Worm (Caenorhabditis elegans) whole organism, L3 larva: ENCODE data around the gene lido-7.

Experiments
- R02D3.7 ChIP-seq: fragments of 150-350 bp; optimal IDR thresholded peaks from 2 replicates; lab custom pipeline; 2014; ENCODE audit warnings: missing biosample characterization, missing genetic modification characterization
- ama-1 ChIP-seq: fragments of 150-350 bp; optimal IDR thresholded peaks from 2 replicates; lab custom pipeline; 2018
- ceh-16 ChIP-seq: sonication (generic microtip); optimal IDR thresholded peaks from 2 replicates; lab custom pipeline; 2017; ENCODE audit warnings: missing biosample characterization, missing genetic modification characterization
- ceh-28 ChIP-seq: fragments of 150-350 bp; optimal IDR thresholded peaks from 2 replicates; lab custom pipeline; 2014; ENCODE audit warnings: missing biosample characterization, missing genetic modification reagents, missing genetic modification characterization
- ceh-82 ChIP-seq: fragments of 150-350 bp; optimal IDR thresholded peaks from 2 replicates; lab custom pipeline; 2014; ENCODE audit warnings: missing biosample characterization, missing genetic modification characterization
- ceh-9 ChIP-seq: sonication (generic microtip); optimal IDR thresholded peaks from 2 replicates; lab custom pipeline; 2018; ENCODE audit warnings: missing biosample characterization, missing genetic modification characterization
- daf-12 ChIP-seq: fragments of 150-350 bp; optimal IDR thresholded peaks from 2 replicates; lab custom pipeline; 2014; ENCODE audit warnings: missing biosample characterization, missing genetic modification reagents, missing genetic modification characterization
- egl-27 ChIP-seq: sonication (generic microtip); optimal IDR thresholded peaks from 4 replicates; lab custom pipeline; 2017; ENCODE audit warnings: missing biosample characterization, missing genetic modification reagents, missing genetic modification characterization
- egl-5 ChIP-seq: fragments of 150-350 bp; optimal IDR thresholded peaks from 2 replicates; lab custom pipeline; 2017; ENCODE audit warnings: missing biosample characterization, missing genetic modification reagents, missing genetic modification characterization, inconsistent platforms
- elt-1 ChIP-seq: fragments of 150-350 bp; optimal IDR thresholded peaks from 2 replicates; lab custom pipeline; 2014; ENCODE audit warnings: missing biosample characterization, missing genetic modification characterization
- elt-3 ChIP-seq, 3 experiments: fragments of 150-350 bp in 1 of 3; sonication (generic microtip) in 2 of 3; optimal IDR thresholded peaks; 2 replicates in 2 of 3; 4 replicates in 1 of 3; lab custom pipeline; 2014 to 2017; ENCODE audit warnings: missing biosample characterization in 3 of 3, missing genetic modification characterization in 3 of 3
- eor-1 ChIP-seq, 2 experiments: fragments of 150-350 bp; optimal IDR thresholded peaks; 2 replicates each; lab custom pipeline; 2014 to 2018; ENCODE audit warnings: missing biosample characterization in 2 of 2, missing genetic modification characterization in 2 of 2
- fkh-10 ChIP-seq: sonication (generic microtip); optimal IDR thresholded peaks from 2 replicates; lab custom pipeline; 2017; ENCODE audit warnings: missing biosample characterization, missing genetic modification reagents, missing genetic modification characterization
- fkh-2 ChIP-seq: fragments of 150-350 bp; optimal IDR thresholded peaks from 2 replicates; lab custom pipeline; 2014; ENCODE audit warnings: missing biosample characterization, missing genetic modification reagents, missing genetic modification characterization
- hmg-11 ChIP-seq: sonication (generic microtip); optimal IDR thresholded peaks from 2 replicates; lab custom pipeline; 2016; ENCODE audit warnings: missing genetic modification characterization, missing compliant biosample characterization
- jun-1 ChIP-seq: fragments of 150-350 bp; optimal IDR thresholded peaks from 2 replicates; lab custom pipeline; 2014; ENCODE audit warnings: missing biosample characterization, missing genetic modification reagents, missing genetic modification characterization
- lin-15B ChIP-seq: fragments of 150-350 bp; optimal IDR thresholded peaks from 2 replicates; lab custom pipeline; 2014; ENCODE audit warnings: missing biosample characterization, missing genetic modification characterization
- lin-39 ChIP-seq: fragments of 150-350 bp; optimal IDR thresholded peaks from 2 replicates; lab custom pipeline; 2018; ENCODE audit warnings: missing biosample characterization, missing genetic modification reagents, missing genetic modification characterization
- lsy-12 ChIP-seq: sonication (generic microtip); optimal IDR thresholded peaks from 2 replicates; lab custom pipeline; 2016; ENCODE audit warnings: mild to moderate bottlenecking, missing genetic modification characterization, missing compliant biosample characterization
- mml-1 ChIP-seq: fragments of 150-350 bp; sonication (generic microtip); optimal IDR thresholded peaks from 3 replicates; lab custom pipeline; 2014; ENCODE audit warnings: missing biosample characterization, missing genetic modification characterization
- nhr-11 ChIP-seq: fragments of 150-350 bp; optimal IDR thresholded peaks from 2 replicates; lab custom pipeline; 2014; ENCODE audit warnings: missing biosample characterization, missing genetic modification characterization
- nhr-12 ChIP-seq: fragments of 150-350 bp; optimal IDR thresholded peaks from 2 replicates; lab custom pipeline; 2014; ENCODE audit warnings: missing biosample characterization, missing genetic modification characterization
- nhr-23 ChIP-seq: fragments of 150-350 bp; optimal IDR thresholded peaks from 2 replicates; lab custom pipeline; 2014; ENCODE audit warnings: missing biosample characterization, missing genetic modification reagents, missing genetic modification characterization
- nhr-237 ChIP-seq: fragments of 150-350 bp; optimal IDR thresholded peaks from 2 replicates; lab custom pipeline; 2014; ENCODE audit warnings: missing biosample characterization, missing genetic modification characterization
- nhr-25 ChIP-seq: sonication (generic microtip); optimal IDR thresholded peaks from 2 replicates; lab custom pipeline; 2017; ENCODE audit warnings: missing biosample characterization, missing genetic modification characterization
- nhr-43 ChIP-seq: sonication (generic microtip); optimal IDR thresholded peaks from 2 replicates; lab custom pipeline; 2016; ENCODE audit warnings: mild to moderate bottlenecking, missing genetic modification characterization, missing compliant biosample characterization; ENCODE audit not compliant: poor library complexity, severe bottlenecking
- nhr-67 ChIP-seq: fragments of 150-350 bp; optimal IDR thresholded peaks from 2 replicates; lab custom pipeline; 2014; ENCODE audit warnings: missing biosample characterization, missing genetic modification characterization
- nhr-76 ChIP-seq: fragments of 150-350 bp; sonication (generic microtip); optimal IDR thresholded peaks from 5 replicates; lab custom pipeline; 2014; ENCODE audit warnings: missing biosample characterization, missing genetic modification characterization
- nhr-77 ChIP-seq: fragments of 150-350 bp; optimal IDR thresholded peaks from 2 replicates; lab custom pipeline; 2014; ENCODE audit warnings: missing biosample characterization, missing genetic modification characterization
- pha-4 ChIP-seq: fragments of 150-350 bp; optimal IDR thresholded peaks from 2 replicates; lab custom pipeline; 2014; ENCODE audit warnings: missing biosample characterization, missing genetic modification reagents, missing genetic modification characterization
- pqm-1 ChIP-seq: fragments of 150-350 bp; optimal IDR thresholded peaks from 2 replicates; lab custom pipeline; 2017; ENCODE audit warnings: missing biosample characterization, missing genetic modification characterization, inconsistent platforms
- sea-2 ChIP-seq: fragments of 150-350 bp; sonication (generic microtip); optimal IDR thresholded peaks from 4 replicates; lab custom pipeline; 2014; ENCODE audit warnings: missing biosample characterization, missing genetic modification reagents, missing genetic modification characterization
- skn-1 ChIP-seq: fragments of 150-350 bp; optimal IDR thresholded peaks from 2 replicates; lab custom pipeline; 2014; ENCODE audit warnings: missing biosample characterization, missing genetic modification characterization
- snpc-4 ChIP-seq: fragments of 150-350 bp; optimal IDR thresholded peaks from 2 replicates; lab custom pipeline; 2014; ENCODE audit warnings: missing biosample characterization, missing genetic modification characterization
- tbx-2 ChIP-seq: sonication (generic microtip); optimal IDR thresholded peaks from 2 replicates; lab custom pipeline; 2016; ENCODE audit warnings: mild to moderate bottlenecking, missing genetic modification characterization, missing compliant biosample characterization
- unc-39 ChIP-seq: sonication (generic microtip); optimal IDR thresholded peaks from 4 replicates; lab custom pipeline; 2017; ENCODE audit warnings: missing biosample characterization, missing genetic modification characterization
- unc-62 ChIP-seq: fragments of 150-350 bp; sonication (generic microtip); optimal IDR thresholded peaks from 4 replicates; lab custom pipeline; 2014; ENCODE audit warnings: missing biosample characterization, missing genetic modification reagents, missing genetic modification characterization
- zag-1 ChIP-seq: fragments of 150-350 bp; optimal IDR thresholded peaks from 2 replicates; lab custom pipeline; 2014; ENCODE audit warnings: missing biosample characterization, missing genetic modification characterization
- ztf-11 ChIP-seq: fragments of 150-350 bp; optimal IDR thresholded peaks from 2 replicates; lab custom pipeline; 2014; ENCODE audit warnings: missing biosample characterization, missing genetic modification characterization
- ztf-4 ChIP-seq: fragments of 150-350 bp; optimal IDR thresholded peaks from 2 replicates; lab custom pipeline; 2014; ENCODE audit warnings: missing biosample characterization, missing genetic modification characterization

Gene lido-7

ce11 chrII:2984383-2984782 is 3.7 kb upstream of the lido-7 start:
- TF ChIP-seq eor-1 (tag; optimal IDR thresholded peaks at IDR 0.05; lab: Kevin White, UChicago) (no peak), nhr-76 (tag; lab: Kevin White, UChicago) (no peak), ama-1 (lab: Kevin White, UChicago) (no peak), sea-2 (GFP tag; lab: Kevin White, UChicago) (no peak), ztf-4 (tag; lab: Kevin White, UChicago) (no peak), R02D3.7 (tag; lab: Kevin White, UChicago) (no peak), ceh-82 (no peak), nhr-77 (tag; lab: Kevin White, UChicago) (no peak), snpc-4 (no peak), lin-39 (no peak), ceh-16 (tag; lab: Kevin White, UChicago) (no peak), lsy-12 (tag; lab: Kevin White, UChicago) (no peak), ztf-11 (tag; lab: Kevin White, UChicago) (no peak), nhr-12 (tag; lab: Kevin White, UChicago) (no peak), fkh-10 (no peak), unc-62 (GFP tag; lab: Kevin White, UChicago) (no peak), elt-1 (no peak), egl-5 (no peak), fkh-2 (tag; lab: Kevin White, UChicago) (no peak)

- TF ChIP-seq nhr-76 (tag; lab: Kevin White, UChicago) (no peak), ceh-82 (no peak), nhr-23 (tag; lab: Kevin White, UChicago) (no peak), unc-39 (tag; lab: Kevin White, UChicago) (no peak), elt-1 (no peak), egl-27 (tag; lab: Kevin White, UChicago) (no peak), fkh-10 (no peak), egl-5 (no peak), elt-3 (tag; optimal IDR thresholded peaks at IDR 0.05; lab: Kevin White, UChicago) (no peak), nhr-237 (tag; lab: Kevin White, UChicago) (no peak), ceh-28 (tag; lab: Kevin White, UChicago) (no peak), pqm-1 (tag; lab: Kevin White, UChicago) (no peak), lsy-12 (tag; lab: Kevin White, UChicago) (no peak), tbx-2 (tag; lab: Kevin White, UChicago) (no peak), jun-1 (no peak), nhr-25 (tag; lab: Kevin White, UChicago) (no peak), hmg-11 (tag; lab: Kevin White, UChicago) (no peak), snpc-4 (no peak), fkh-2 (tag; lab: Kevin White, UChicago) (no peak)
Measured at ce11 chrII:2985446-2985845, 2.7 kb upstream of the lido-7 start.

- TF ChIP-seq snpc-4 (peak; percentile 43), unc-62 (GFP tag; lab: Kevin White, UChicago) (no peak)
Measured at ce11 chrII:2985935-2986498, 2.1 kb upstream of the lido-7 start.

ce11 chrII:2987122-2987556 is 961 bp upstream of the lido-7 start:
- TF ChIP-seq nhr-11 (tag; lab: Kevin White, UChicago): no peak
- TF ChIP-seq nhr-43: no peak
- no peak for TF ChIP-seq skn-1
- TF ChIP-seq snpc-4: peak; percentile 24
- TF ChIP-seq pha-4 (tag; lab: Kevin White, UChicago): no peak

ce11 chrII:2990089-2990488 is 2.0 kb downstream of the lido-7 start:
- TF ChIP-seq pqm-1 (tag; lab: Kevin White, UChicago): no peak
- TF ChIP-seq nhr-43: no peak
- TF ChIP-seq hmg-11 (tag; lab: Kevin White, UChicago): no peak
- TF ChIP-seq ceh-9 (tag; lab: Kevin White, UChicago): no peak
- TF ChIP-seq lin-15B (tag; lab: Kevin White, UChicago): no peak
- no peak for TF ChIP-seq ztf-4 (tag; lab: Kevin White, UChicago)
- no peak for TF ChIP-seq zag-1
- TF ChIP-seq ceh-28 (tag; lab: Kevin White, UChicago): no peak
- no peak for TF ChIP-seq eor-1 (tag; optimal IDR thresholded peaks at IDR 0.05; lab: Kevin White, UChicago)
- no peak for TF ChIP-seq unc-39 (tag; lab: Kevin White, UChicago)
- no peak for TF ChIP-seq R02D3.7 (tag; lab: Kevin White, UChicago)
- TF ChIP-seq ceh-82: no peak
- TF ChIP-seq skn-1: no peak
- TF ChIP-seq ztf-11 (tag; lab: Kevin White, UChicago): no peak
- TF ChIP-seq daf-12 (tag; lab: Kevin White, UChicago): no peak
- TF ChIP-seq mml-1: no peak
- TF ChIP-seq nhr-67: no peak
- TF ChIP-seq nhr-76 (tag; lab: Kevin White, UChicago): no peak
